Fruit fly (Drosophila melanogaster) whole organism, embryonic: ENCODE results near the gene CG17929.

Experiments used
- Blimp-1 ChIP-seq: fragments of 200-800 bp; sonication (Bioruptor generic); optimal IDR thresholded peaks from 3 replicates; lab custom pipeline; 2018; ENCODE audit warnings: missing biosample characterization, missing genetic modification characterization, mild to moderate bottlenecking, moderate library complexity, missing genetic modification reagents
- CG10274 ChIP-seq: fragments of 200-800 bp; sonication (Bioruptor generic); optimal IDR thresholded peaks from 3 replicates; lab custom pipeline; 2017; ENCODE audit warnings: missing biosample characterization, mild to moderate bottlenecking, missing genetic modification characterization
- CG12769 ChIP-seq: fragments of 200-800 bp; sonication (Bioruptor generic); optimal IDR thresholded peaks from 2 replicates; lab custom pipeline; 2019; ENCODE audit warnings: missing biosample characterization, mild to moderate bottlenecking, missing genetic modification characterization, moderate library complexity
- CG13424 ChIP-seq: fragments of 200-800 bp; sonication (Bioruptor generic); optimal IDR thresholded peaks from 2 replicates; lab custom pipeline; 2019; ENCODE audit warnings: missing biosample characterization, mild to moderate bottlenecking, missing genetic modification characterization, moderate library complexity
- CG13624 ChIP-seq: fragments of 200-800 bp; sonication (Bioruptor generic); optimal IDR thresholded peaks from 2 replicates; lab custom pipeline; 2016; ENCODE audit warnings: missing biosample characterization, missing genetic modification characterization
- CG14965 ChIP-seq: fragments of 200-800 bp; sonication (Bioruptor generic); optimal IDR thresholded peaks from 2 replicates; lab custom pipeline; 2016; ENCODE audit warnings: missing biosample characterization, missing genetic modification characterization, borderline replicate concordance
- CG17802 ChIP-seq: fragments of 200-800 bp; sonication (Bioruptor generic); optimal IDR thresholded peaks from 2 replicates; lab custom pipeline; 2018; ENCODE audit warnings: missing biosample characterization, mild to moderate bottlenecking, missing genetic modification characterization, moderate library complexity
- CG2202 ChIP-seq: fragments of 200-800 bp; sonication (Bioruptor generic); optimal IDR thresholded peaks from 2 replicates; lab custom pipeline; 2018; ENCODE audit warnings: missing biosample characterization, mild to moderate bottlenecking, missing genetic modification characterization
- CG32532 ChIP-seq: fragments of 200-800 bp; sonication (Bioruptor generic); IDR thresholded peaks from 2 replicates; pipeline ENCODE4 v1.3.6; 2022; ENCODE audit warnings: missing biosample characterization, missing genetic modification characterization
- CG34376 ChIP-seq: fragments of 200-800 bp; sonication (Bioruptor generic); optimal IDR thresholded peaks from 2 replicates; lab custom pipeline; 2018; ENCODE audit warnings: missing biosample characterization, mild to moderate bottlenecking, missing genetic modification characterization
- CG3847 ChIP-seq: fragments of 200-800 bp; sonication (Bioruptor generic); IDR thresholded peaks from 2 replicates; pipeline ENCODE4 v1.3.6; 2022; ENCODE audit warnings: missing biosample characterization, missing genetic modification characterization
- CG4328 ChIP-seq: fragments of 200-800 bp; sonication (Bioruptor generic); optimal IDR thresholded peaks from 3 replicates; lab custom pipeline; 2017; ENCODE audit warnings: missing biosample characterization, missing genetic modification reagents, missing genetic modification characterization
- CG4617 ChIP-seq: fragments of 200-800 bp; sonication (Bioruptor generic); optimal IDR thresholded peaks from 3 replicates; lab custom pipeline; 2016; ENCODE audit warnings: missing biosample characterization, missing genetic modification characterization, borderline replicate concordance
- CG7839 ChIP-seq: fragments of 200-800 bp; sonication (Bioruptor generic); optimal IDR thresholded peaks from 3 replicates; lab custom pipeline; 2018; ENCODE audit warnings: missing biosample characterization, mild to moderate bottlenecking, missing genetic modification characterization, moderate library complexity
- CG8290 ChIP-seq, 3 experiments: fragments of 200-800 bp; sonication (Bioruptor generic); optimal IDR thresholded peaks; 2 replicates each; lab custom pipeline; 2016 to 2019; ENCODE audit warnings: missing biosample characterization in 3 of 3, missing genetic modification characterization in 3 of 3, mild to moderate bottlenecking in 2 of 3, moderate library complexity in 1 of 3
- CG9215 ChIP-seq: fragments of 200-800 bp; sonication (Bioruptor generic); IDR thresholded peaks from 2 replicates; pipeline ENCODE4 v1.3.6; 2022; ENCODE audit warnings: missing biosample characterization, missing genetic modification characterization
- Dref ChIP-seq: fragments of 200-800 bp; sonication (Bioruptor generic); IDR thresholded peaks from 2 replicates; pipeline ENCODE4 v1.3.6; 2022; ENCODE audit warnings: missing biosample characterization, missing genetic modification characterization
- Drgx ChIP-seq: fragments of 200-800 bp; sonication (Bioruptor generic); IDR thresholded peaks from 2 replicates; pipeline ENCODE4 v1.3.6; 2022; ENCODE audit warnings: missing biosample characterization, missing genetic modification characterization
- Fer3 ChIP-seq: fragments of 200-800 bp; sonication (Bioruptor generic); optimal IDR thresholded peaks from 2 replicates; lab custom pipeline; 2018; ENCODE audit warnings: missing biosample characterization, mild to moderate bottlenecking, missing genetic modification characterization, moderate library complexity
- HLH3B ChIP-seq: fragments of 200-800 bp; sonication (Bioruptor generic); IDR thresholded peaks from 2 replicates; pipeline ENCODE4 v1.3.6; 2022; ENCODE audit warnings: missing biosample characterization, missing genetic modification characterization
- HLH4C ChIP-seq: fragments of 200-800 bp; sonication (Bioruptor generic); IDR thresholded peaks from 3 replicates; pipeline ENCODE4 v1.3.6; 2022; ENCODE audit warnings: missing biosample characterization, missing genetic modification characterization; ENCODE audit not compliant: partially characterized antibody
- Hmx ChIP-seq: fragments of 200-800 bp; sonication (Bioruptor generic); optimal IDR thresholded peaks from 2 replicates; lab custom pipeline; 2016; ENCODE audit warnings: missing biosample characterization, missing genetic modification characterization
- Jarid2 ChIP-seq: fragments of 200-800 bp; sonication (Bioruptor generic); optimal IDR thresholded peaks from 3 replicates; lab custom pipeline; 2017; ENCODE audit warnings: mild to moderate bottlenecking, missing biosample characterization, missing genetic modification reagents, missing genetic modification characterization
- Kr ChIP-seq: fragments of 200-800 bp; sonication (Bioruptor generic); optimal IDR thresholded peaks from 2 replicates; lab custom pipeline; 2017; ENCODE audit warnings: missing biosample characterization, mild to moderate bottlenecking, missing genetic modification characterization
- Mad ChIP-seq: fragments of 200-800 bp; sonication (Bioruptor generic); optimal IDR thresholded peaks from 2 replicates; lab custom pipeline; 2016; ENCODE audit warnings: missing biosample characterization, missing genetic modification characterization
- Mrtf ChIP-seq: fragments of 200-800 bp; sonication (Bioruptor generic); IDR thresholded peaks from 3 replicates; pipeline ENCODE4 v1.3.6; 2022; ENCODE audit warnings: missing biosample characterization, missing genetic modification characterization
- Pdp1 ChIP-seq, 2 experiments: fragments of 200-800 bp; sonication (Bioruptor generic); optimal IDR thresholded peaks; 3 replicates each; lab custom pipeline; 2016; ENCODE audit warnings: missing biosample characterization in 2 of 2, missing genetic modification characterization in 2 of 2, mild to moderate bottlenecking in 1 of 2, moderate library complexity in 1 of 2
- Taf1 ChIP-seq: fragments of 200-800 bp; sonication (Bioruptor generic); IDR thresholded peaks from 2 replicates; pipeline ENCODE4 v1.3.6; 2022; ENCODE audit warnings: missing biosample characterization, missing genetic modification characterization
- YL-1 ChIP-seq: fragments of 200-800 bp; sonication (Bioruptor generic); optimal IDR thresholded peaks from 3 replicates; lab custom pipeline; 2017; ENCODE audit warnings: missing biosample characterization, mild to moderate bottlenecking, missing genetic modification characterization
- ap ChIP-seq: fragments of 200-800 bp; sonication (Bioruptor generic); IDR thresholded peaks from 2 replicates; pipeline ENCODE4 v1.3.6; 2022; ENCODE audit warnings: missing biosample characterization, missing genetic modification characterization
- bigmax ChIP-seq: fragments of 200-800 bp; sonication (Bioruptor generic); optimal IDR thresholded peaks from 2 replicates; lab custom pipeline; 2018; ENCODE audit warnings: missing biosample characterization, mild to moderate bottlenecking, missing genetic modification characterization
- cas ChIP-seq: fragments of 200-800 bp; sonication (Bioruptor generic); IDR thresholded peaks from 2 replicates; pipeline ENCODE4 v1.3.6; 2022; ENCODE audit warnings: missing biosample characterization, missing genetic modification characterization
- caup ChIP-seq: fragments of 200-800 bp; sonication (Bioruptor generic); optimal IDR thresholded peaks from 3 replicates; lab custom pipeline; 2017; ENCODE audit warnings: missing biosample characterization, mild to moderate bottlenecking, missing genetic modification characterization, moderate library complexity; ENCODE audit not compliant: severe bottlenecking
- disco-r ChIP-seq: fragments of 200-800 bp; sonication (Bioruptor generic); optimal IDR thresholded peaks from 2 replicates; lab custom pipeline; 2016; ENCODE audit warnings: missing biosample characterization, missing genetic modification characterization
- dysf ChIP-seq: fragments of 200-800 bp; sonication (Bioruptor generic); IDR thresholded peaks from 3 replicates; pipeline ENCODE4 v1.3.6; 2022; ENCODE audit warnings: missing biosample characterization, missing genetic modification characterization
- gro ChIP-seq: fragments of 200-800 bp; sonication (Bioruptor generic); optimal IDR thresholded peaks from 2 replicates; lab custom pipeline; 2016; ENCODE audit warnings: missing biosample characterization, missing genetic modification characterization
- ken ChIP-seq: fragments of 200-800 bp; sonication (Bioruptor generic); IDR thresholded peaks from 3 replicates; pipeline ENCODE4 v1.3.6; 2022; ENCODE audit warnings: missing biosample characterization, missing genetic modification characterization
- kni ChIP-seq: fragments of 200-800 bp; sonication (Bioruptor generic); optimal IDR thresholded peaks from 3 replicates; lab custom pipeline; 2017; ENCODE audit warnings: mild to moderate bottlenecking, missing biosample characterization, missing genetic modification reagents, missing genetic modification characterization
- lmd ChIP-seq: fragments of 200-800 bp; sonication (Bioruptor generic); IDR thresholded peaks from 2 replicates; pipeline ENCODE4 v1.3.6; 2022; ENCODE audit warnings: missing biosample characterization, missing genetic modification characterization
- oc ChIP-seq: fragments of 200-800 bp; sonication (Bioruptor generic); optimal IDR thresholded peaks from 2 replicates; lab custom pipeline; 2018; ENCODE audit warnings: missing biosample characterization, mild to moderate bottlenecking, missing genetic modification characterization, moderate library complexity
- pnt ChIP-seq: fragments of 200-800 bp; sonication (Bioruptor generic); optimal IDR thresholded peaks from 3 replicates; lab custom pipeline; 2016; ENCODE audit warnings: missing biosample characterization, missing genetic modification characterization
- prd ChIP-seq, 3 experiments: fragments of >200 bp in 2 of 3; fragments of 200-800 bp in 1 of 3; sonication (Bioruptor generic) in 1 of 3; optimal IDR thresholded peaks in 2 of 3; IDR thresholded peaks in 1 of 3; 2 replicates in 2 of 3; 3 replicates in 1 of 3; pipeline versions ENCODE4 v1.3.6 to Lab custom; 2017 to 2022; ENCODE audit warnings: missing biosample characterization in 1 of 3, missing genetic modification characterization in 1 of 3
- pros ChIP-seq: fragments of 200-800 bp; sonication (Bioruptor generic); optimal IDR thresholded peaks from 3 replicates; lab custom pipeline; 2019; ENCODE audit warnings: missing biosample characterization, mild to moderate bottlenecking, missing genetic modification characterization, moderate library complexity
- shn ChIP-seq: fragments of 200-800 bp; sonication (Bioruptor generic); optimal IDR thresholded peaks from 3 replicates; lab custom pipeline; 2016; ENCODE audit warnings: missing biosample characterization, missing genetic modification characterization
- sim ChIP-seq: fragments of 200-800 bp; sonication (Bioruptor generic); IDR thresholded peaks from 2 replicates; pipeline ENCODE4 v1.3.6; 2022; ENCODE audit warnings: missing biosample characterization, missing genetic modification characterization
- usp ChIP-seq: fragments of >200 bp; optimal IDR thresholded peaks from 2 replicates; lab custom pipeline; 2017; ENCODE audit warnings: missing biosample characterization, missing genetic modification characterization
- vvl ChIP-seq: fragments of 200-800 bp; sonication (Bioruptor generic); IDR thresholded peaks from 2 replicates; pipeline ENCODE4 v1.3.6; 2022; ENCODE audit warnings: missing biosample characterization, missing genetic modification characterization
- z ChIP-seq: fragments of 200-800 bp; sonication (Bioruptor generic); IDR thresholded peaks from 3 replicates; pipeline ENCODE4 v1.3.6; 2022; ENCODE audit warnings: missing biosample characterization, missing genetic modification characterization

The CG17929 gene

DNA sequence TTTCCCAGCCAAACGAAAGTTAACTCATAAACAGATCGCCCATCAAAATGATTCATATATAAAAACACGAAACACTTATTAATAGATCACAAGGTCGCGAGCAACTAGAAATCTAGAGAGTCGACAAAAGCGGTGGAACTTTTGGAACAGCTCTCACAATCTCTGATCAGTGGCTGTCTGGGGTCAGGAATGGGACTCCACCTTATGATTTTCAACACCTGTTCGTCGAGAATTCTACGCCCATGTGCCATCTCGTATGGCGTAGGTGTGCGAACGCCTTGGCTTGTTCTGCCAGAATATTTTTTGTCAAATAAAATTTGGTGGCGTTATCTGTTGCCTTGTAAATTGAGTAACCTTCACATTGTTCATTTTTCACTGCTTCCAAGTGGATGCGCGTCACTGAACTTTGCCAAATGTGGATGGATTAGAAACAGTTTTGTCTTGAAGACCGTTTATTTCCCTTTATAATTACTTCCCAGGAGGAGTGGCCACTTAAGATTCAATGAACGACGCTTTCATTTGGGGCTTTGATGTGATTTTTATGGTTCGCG lies 30.2 kb downstream of the CG17929 start (continued):
- TF ChIP-seq Mad (GFP tag; lab: Kevin White, UChicago) (no peak), prd (optimal IDR thresholded peaks at IDR 0.05; lab: Kevin White, UChicago) (no peak), prd (GFP tag; IDR thresholded peaks at IDR 0.05; lab: Robert Waterston, UW) (no peak), Taf1 (GFP tag; lab: Robert Waterston, UW) (peak; percentile 67), HLH4C (no peak), Pdp1 (GFP tag; optimal IDR thresholded peaks at IDR 0.05; lab: Kevin White, UChicago) (peak in 1 of 2 experiments; percentile 35), sim (GFP tag; lab: Robert Waterston, UW) (no peak), pros (GFP tag; lab: Kevin White, UChicago) (no peak), CG9215 (GFP tag; lab: Robert Waterston, UW) (peak; percentile 45; the same call in 1 of the 2 replicates), Dref (GFP tag; lab: Robert Waterston, UW) (peak; percentile 37; the same call in 1 of the 2 replicates), CG8290 (GFP tag; optimal IDR thresholded peaks at IDR 0.05; lab: Kevin White, UChicago) (no peak), CG8290 (tag; optimal IDR thresholded peaks at IDR 0.05; lab: Kevin White, UChicago) (peak in 1 of 2 experiments; percentile 89), CG14965 (no peak), CG32532 (GFP tag; lab: Robert Waterston, UW) (peak; percentile 88), CG4617 (GFP tag; lab: Kevin White, UChicago) (no peak), lmd (GFP tag; lab: Robert Waterston, UW) (peak; percentile 31; the same call in 1 of the 2 replicates), Fer3 (tag; lab: Kevin White, UChicago) (peak; percentile 62), shn (GFP tag; lab: Kevin White, UChicago) (peak; percentile 27), ken (peak; percentile 40; the same call in 1 of the 3 replicates), CG17802 (no peak), Hmx (no peak), Drgx (GFP tag; lab: Robert Waterston, UW) (no peak), HLH3B (GFP tag; lab: Robert Waterston, UW) (0 out of 2 replicates have a peak, but pooled peaks have one; percentile 9), CG3847 (GFP tag; lab: Robert Waterston, UW) (peak; percentile 43; the same call in 1 of the 2 replicates), gro (GFP tag; lab: Kevin White, UChicago) (peak; percentile 69), CG34376 (GFP tag; lab: Kevin White, UChicago) (peak; percentile 90), caup (GFP tag; lab: Kevin White, UChicago) (peak; percentile 66), CG7839 (tag; lab: Kevin White, UChicago) (peak; percentile 52), CG4328 (GFP tag; lab: Kevin White, UChicago) (peak; percentile 15), Kr (GFP tag; lab: Kevin White, UChicago) (no peak)

dm6 chr3R:16356215-16356862 lies 31.0 kb downstream of the CG17929 start:
- TF ChIP-seq disco-r (GFP tag; lab: Kevin White, UChicago) (no peak), Blimp-1 (GFP tag; lab: Kevin White, UChicago) (peak; percentile 45), cas (GFP tag; lab: Robert Waterston, UW) (no peak), kni (GFP tag; lab: Kevin White, UChicago) (peak; percentile 9), CG13624 (GFP tag; lab: Kevin White, UChicago) (no peak), usp (GFP tag; lab: Kevin White, UChicago) (no peak), bigmax (GFP tag; lab: Kevin White, UChicago) (no peak), pnt (no peak), YL-1 (GFP tag; lab: Kevin White, UChicago) (no peak), Jarid2 (GFP tag; lab: Kevin White, UChicago) (no peak), CG10274 (GFP tag; lab: Kevin White, UChicago) (no peak), z (GFP tag; lab: Robert Waterston, UW) (0 out of 3 replicates have a peak, but pooled peaks have one; percentile 37), dysf (GFP tag; lab: Robert Waterston, UW) (no peak), CG2202 (tag; lab: Kevin White, UChicago) (no peak), ap (GFP tag; lab: Robert Waterston, UW) (no peak), oc (tag; lab: Kevin White, UChicago) (peak; percentile 24), CG13424 (tag; lab: Kevin White, UChicago) (no peak), Mrtf (GFP tag; lab: Robert Waterston, UW) (no peak), vvl (GFP tag; lab: Robert Waterston, UW) (peak; percentile 92), CG12769 (tag; lab: Kevin White, UChicago) (peak; percentile 62)
